Worm (Caenorhabditis elegans): ENCODE measurements around the gene sri-72.

- TF ChIP-seq ama-1 (optimal IDR thresholded peaks at IDR 0.05) = no peak
- no peak for TF ChIP-seq hmbx-1 (tag; optimal IDR thresholded peaks at IDR 0.05)
- no peak for TF ChIP-seq ceh-36 (tag; optimal IDR thresholded peaks at IDR 0.05)
- no peak for TF ChIP-seq ceh-13 (GFP tag; optimal IDR thresholded peaks at IDR 0.05)
- no peak for TF ChIP-seq tbx-37 (GFP tag; conservative IDR thresholded peaks at IDR 0.05)
- TF ChIP-seq B0310.2 (tag; optimal IDR thresholded peaks at IDR 0.05) = no peak
- TF ChIP-seq flt-1 (GFP tag; IDR thresholded peaks at IDR 0.05) = no peak
- no peak for TF ChIP-seq scrt-1 (GFP tag; IDR thresholded peaks at IDR 0.05)
- no peak for TF ChIP-seq hmg-4 (GFP tag; optimal IDR thresholded peaks at IDR 0.05)
- no peak for TF ChIP-seq sea-1 (GFP tag; conservative IDR thresholded peaks at IDR 0.05)
- TF ChIP-seq aly-1 (tag; optimal IDR thresholded peaks at IDR 0.05) = no peak
Observed at ce11 chrV:565984-566383, 2.0 kb downstream of the sri-72 start, which contains the start of gene sri-73.

Data from whole organism, early embryonic.